Worm (Caenorhabditis elegans) whole organism, L4/young adult: ENCODE results near the gene C45G7.4.

Experiments
- W03F9.2 ChIP-seq: fragments of 150-350 bp; optimal IDR thresholded peaks from 2 replicates; lab custom pipeline; 2014; ENCODE audit warnings: missing biosample characterization, missing genetic modification characterization
- dao-5 ChIP-seq: sonication (generic microtip); optimal IDR thresholded peaks from 2 replicates; lab custom pipeline; 2016; ENCODE audit warnings: missing genotype, missing genetic modification characterization, moderate library complexity, missing compliant biosample characterization
- him-1 ChIP-seq: sonication (generic microtip); optimal IDR thresholded peaks from 2 replicates; lab custom pipeline; 2016; ENCODE audit warnings: missing genotype, missing genetic modification reagents, missing genetic modification characterization, missing compliant biosample characterization

- TF ChIP-seq dao-5 (tag; lab: Kevin White, UChicago) (no peak), W03F9.2 (tag; lab: Kevin White, UChicago) (no peak), him-1 (no peak)
Observed at ce11 chrIV:2389745-2390144, 43.0 kb upstream of the C45G7.4 start.
